Worm (Caenorhabditis elegans): ENCODE measurements around the gene F25E2.2.
A peak's percentile ranks its signal among the peaks of the same experiment; 100 is the strongest.

Gene F25E2.2

DNA sequence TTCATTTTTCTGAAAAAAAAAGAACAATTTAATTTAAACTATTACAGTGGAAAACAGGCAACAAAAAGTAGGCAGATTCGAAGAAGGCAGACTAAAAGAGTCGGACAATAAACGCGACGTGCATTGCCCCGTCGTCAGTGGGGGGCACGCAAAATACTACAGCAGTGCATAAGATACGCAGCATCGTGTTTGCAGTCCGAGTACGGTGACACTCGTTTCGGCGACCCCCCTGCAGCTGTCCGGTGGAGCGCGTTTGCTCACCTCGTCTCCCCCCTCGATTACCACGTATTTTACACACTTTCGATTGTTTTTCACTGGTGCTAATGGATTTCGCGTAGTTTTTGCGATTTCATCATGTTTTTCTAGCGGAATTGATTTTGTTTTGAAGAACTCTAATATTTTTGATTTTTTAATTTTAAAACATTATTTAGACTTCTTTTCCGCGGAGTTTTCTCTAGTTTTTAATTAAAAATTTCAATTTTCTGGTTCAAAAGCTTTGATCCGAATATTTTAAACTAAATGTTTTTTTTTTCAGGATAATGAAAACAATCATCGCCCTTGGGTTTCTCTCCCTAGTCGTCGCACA lies 42.4 kb downstream of the F25E2.2 start, which contains the start of the genes trap-2 and ile-2 (continued):
- TF ChIP-seq F10B5.3 (tag; optimal IDR thresholded peaks at IDR 0.05) = peak; percentile 72
- peak; percentile 78 for TF ChIP-seq nhr-48 (tag; optimal IDR thresholded peaks at IDR 0.05)
- TF ChIP-seq Y75B8A.6 (GFP tag; IDR thresholded peaks at IDR 0.05) = peak; percentile 65; the same call in 1 of the 2 replicates
- TF ChIP-seq dmd-9 (GFP tag; IDR thresholded peaks at IDR 0.05) = no peak
- TF ChIP-seq hif-1 (tag; optimal IDR thresholded peaks at IDR 0.05) = peak; percentile 69 to 93
- TF ChIP-seq ctbp-1 (GFP tag; IDR thresholded peaks at IDR 0.05) = peak; percentile 80
- peak; percentile 6 for TF ChIP-seq ceh-32 (tag; optimal IDR thresholded peaks at IDR 0.05; ENCODE audit: poor library complexity)
- TF ChIP-seq unc-62 (GFP tag; optimal IDR thresholded peaks at IDR 0.05 in 1 of 2) = peak in 1 of 2 experiments; percentile 99
- no peak for TF ChIP-seq unc-62 (tag; optimal IDR thresholded peaks at IDR 0.05)
- peak; percentile 99 for TF ChIP-seq mxl-3 (GFP tag; optimal IDR thresholded peaks at IDR 0.05)
- TF ChIP-seq nhr-10 (tag; optimal IDR thresholded peaks at IDR 0.05) = peak; percentile 56
- peak; percentile 81 for TF ChIP-seq duxl-1 (tag; optimal IDR thresholded peaks at IDR 0.05; ENCODE audit: poor library complexity)
- TF ChIP-seq R02D3.7 (tag; optimal IDR thresholded peaks at IDR 0.05) = no peak
- peak; percentile 80 for TF ChIP-seq nhr-77 (tag; optimal IDR thresholded peaks at IDR 0.05)

DNA sequence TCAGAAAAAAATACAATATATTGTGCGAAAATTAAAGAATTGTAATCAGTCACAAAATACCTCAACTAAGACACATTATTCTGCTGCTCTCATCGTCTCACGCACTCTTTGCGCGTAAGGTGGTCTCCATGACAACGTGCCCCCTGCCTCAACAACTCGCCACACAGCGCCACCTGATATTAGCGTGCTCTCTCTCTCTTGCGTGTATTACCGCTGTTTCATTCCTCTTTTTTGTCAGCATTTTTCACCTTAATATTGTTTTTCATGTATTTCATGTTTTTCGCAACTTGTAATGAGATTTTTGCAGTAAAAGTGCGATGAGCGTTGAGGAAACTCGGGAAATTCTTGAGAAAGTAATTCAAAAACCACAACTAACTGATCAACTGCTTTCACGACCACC lies 47.1 kb downstream of the F25E2.2 start, which contains the start of gene dyf-11:
TSS of gene dyf-11 (plus strand) at position 301 of the 400 bp plus-strand sequence.
- TF ChIP-seq pqm-1 (tag; optimal IDR thresholded peaks at IDR 0.05) = no peak
- TF ChIP-seq aha-1 (tag) = peak; percentile 39

DNA sequence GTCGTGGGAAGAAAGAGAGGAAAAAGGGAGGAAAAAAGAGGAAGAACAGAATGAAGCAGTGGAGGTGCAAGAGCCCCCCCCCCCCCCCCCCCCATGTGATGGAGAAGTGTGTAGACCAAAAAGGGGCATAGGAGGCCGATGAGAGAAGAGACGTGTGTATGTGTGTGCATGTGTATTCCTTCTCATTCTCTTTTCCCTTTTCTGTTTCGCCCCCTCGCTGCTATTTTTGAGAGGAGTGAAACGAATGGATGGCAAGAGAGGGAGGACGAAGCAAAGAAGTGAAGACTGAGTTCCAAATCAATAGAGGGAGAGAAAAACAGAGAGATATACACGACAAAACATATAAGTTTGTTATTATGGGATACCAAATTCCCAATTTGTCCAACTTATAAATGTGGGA lies 50.0 kb downstream of the F25E2.2 start:
- no peak for TF ChIP-seq unc-39 (tag; optimal IDR thresholded peaks at IDR 0.05)
- TF ChIP-seq set-16 (GFP tag; IDR thresholded peaks at IDR 0.05) = peak; percentile 54
- TF ChIP-seq mdt-29 (GFP tag; IDR thresholded peaks at IDR 0.05) = no peak
- TF ChIP-seq Y5F2A.4 (GFP tag; optimal IDR thresholded peaks at IDR 0.05) = no peak
- no peak for TF ChIP-seq fos-1 (tag; optimal IDR thresholded peaks at IDR 0.05)
- TF ChIP-seq pqm-1 (tag; optimal IDR thresholded peaks at IDR 0.05) = no peak
- no peak for TF ChIP-seq zip-2 (tag; optimal IDR thresholded peaks at IDR 0.05)
- no peak for TF ChIP-seq arid-1 (GFP tag; conservative IDR thresholded peaks at IDR 0.05)
- TF ChIP-seq F49E8.2 (tag; optimal IDR thresholded peaks at IDR 0.05; ENCODE audit: borderline replicate concordance) = no peak
- no peak for TF ChIP-seq ZK546.5 (tag; optimal IDR thresholded peaks at IDR 0.05)
- TF ChIP-seq Y105C5A.15 (GFP tag; IDR thresholded peaks at IDR 0.05) = no peak
- peak; percentile 44 for TF ChIP-seq mep-1 (tag; optimal IDR thresholded peaks at IDR 0.05)
- TF ChIP-seq dpl-1 (GFP tag; optimal IDR thresholded peaks at IDR 0.05) = no peak
- TF ChIP-seq lin-13 (GFP tag; optimal IDR thresholded peaks at IDR 0.05) = no peak
- no peak for TF ChIP-seq nhr-111 (GFP tag; optimal IDR thresholded peaks at IDR 0.05)
- no peak for TF ChIP-seq lim-7 (GFP tag; IDR thresholded peaks at IDR 0.05)
- TF ChIP-seq mdl-1 (tag; optimal IDR thresholded peaks at IDR 0.05) = peak in 1 of 2 experiments; percentile 44
- TF ChIP-seq fkh-10 (GFP tag; optimal IDR thresholded peaks at IDR 0.05) = peak; percentile 14
- peak; percentile 39 for TF ChIP-seq hlh-30 (tag; optimal IDR thresholded peaks at IDR 0.05; ENCODE audit: insufficient read depth)
- no peak for TF ChIP-seq daf-12 (tag; optimal IDR thresholded peaks at IDR 0.05)
- no peak for TF ChIP-seq spr-3 (GFP tag; optimal IDR thresholded peaks at IDR 0.05)
- TF ChIP-seq rbr-2 (tag; optimal IDR thresholded peaks at IDR 0.05) = peak; percentile 10
- TF ChIP-seq Y48G9A.11 (GFP tag; IDR thresholded peaks at IDR 0.05) = no peak
- TF ChIP-seq nhr-6 (tag; optimal IDR thresholded peaks at IDR 0.05) = peak; percentile 12
- no peak for TF ChIP-seq daf-19 (GFP tag; conservative IDR thresholded peaks at IDR 0.05)
- no peak for TF ChIP-seq unc-130 (GFP tag; optimal IDR thresholded peaks at IDR 0.05)
- peak; percentile 32 for TF ChIP-seq hlh-11 (tag; optimal IDR thresholded peaks at IDR 0.05)
- peak; percentile 98 for TF ChIP-seq aha-1 (tag)
- TF ChIP-seq lsy-2 (tag; optimal IDR thresholded peaks at IDR 0.05) = peak in 1 of 2 experiments; percentile 50
- TF ChIP-seq hmg-1.1 (GFP tag; IDR thresholded peaks at IDR 0.05) = 0 out of 2 replicates have a peak, but pooled peaks have one; percentile 37
- no peak for TF ChIP-seq F26F4.8 (GFP tag; conservative IDR thresholded peaks at IDR 0.05)
- peak; percentile 19 for TF ChIP-seq mxl-3 (GFP tag; optimal IDR thresholded peaks at IDR 0.05)
- no peak for TF ChIP-seq zip-11 (GFP tag; IDR thresholded peaks at IDR 0.05)
- no peak for TF ChIP-seq dmd-9 (GFP tag; IDR thresholded peaks at IDR 0.05)
- no peak for TF ChIP-seq ztf-7 (tag; optimal IDR thresholded peaks at IDR 0.05)
- no peak for TF ChIP-seq lin-1 (GFP tag; IDR thresholded peaks at IDR 0.05)
